Fruit fly (Drosophila melanogaster) whole organism: ENCODE measurements around the gene CG13045.

Experiments
- CG8478 ChIP-seq: fragments of >200 bp; optimal IDR thresholded peaks from 2 replicates; lab custom pipeline; 2018; ENCODE audit warnings: inconsistent platforms
- Dll ChIP-seq: fragments of >200 bp; optimal IDR thresholded peaks from 2 replicates; lab custom pipeline; 2017
- EcR ChIP-seq, 2 experiments: fragments of >200 bp; optimal IDR thresholded peaks; 2 replicates each; lab custom pipeline; 2017; ENCODE audit warnings: missing biosample characterization in 2 of 2, missing genetic modification characterization in 2 of 2, missing genetic modification reagents in 2 of 2
- pan ChIP-seq: fragments of >200 bp; optimal IDR thresholded peaks from 2 replicates; lab custom pipeline; 2017
- psq ChIP-seq: fragments of >200 bp; optimal IDR thresholded peaks from 2 replicates; lab custom pipeline; 2017
- usp ChIP-seq: fragments of >200 bp; optimal IDR thresholded peaks from 2 replicates; lab custom pipeline; 2017; ENCODE audit warnings: missing biosample characterization, missing genetic modification characterization, mixed read lengths

DNA sequence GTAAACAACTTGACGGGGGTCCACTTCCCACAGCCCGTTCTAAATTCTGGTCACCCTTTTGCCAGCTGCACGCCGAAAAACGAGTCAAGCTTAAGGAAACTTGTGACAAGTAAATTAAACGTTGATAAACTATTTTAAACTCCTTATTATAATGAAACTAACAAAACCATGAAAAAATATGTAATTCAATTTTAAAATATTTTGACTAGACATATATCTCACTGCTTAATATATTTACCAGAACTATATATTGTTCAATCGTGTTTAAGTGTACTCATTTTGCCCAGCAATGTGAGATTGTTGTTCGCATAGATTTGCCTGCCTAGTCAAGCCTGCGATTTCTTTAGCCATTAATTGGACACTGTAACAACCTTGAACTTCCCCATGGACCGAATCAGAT lies 31.2 kb downstream of the CG13045 start, which contains the start of gene CG13053:
- TF ChIP-seq Dll (lab: Kevin White, UChicago) (no peak), usp (no peak), EcR (GFP tag; optimal IDR thresholded peaks at IDR 0.05; lab: Kevin White, UChicago) (no peak), psq (lab: Kevin White, UChicago) (no peak), pan (lab: Kevin White, UChicago) (no peak), CG8478 (lab: Kevin White, UChicago) (no peak)
